Fruit fly (Drosophila melanogaster) whole organism, wandering third instar larva: ENCODE measurements around the gene CG34129.
A peak's percentile ranks its signal among the peaks of the same experiment; 100 is the strongest.

Source experiments
- Abd-B ChIP-seq: fragments of >200 bp; optimal IDR thresholded peaks from 2 replicates; lab custom pipeline; 2017; ENCODE audit warnings: missing biosample characterization, missing genetic modification characterization
- CG32264 ChIP-seq: fragments of 200-800 bp; sonication (Bioruptor generic); optimal IDR thresholded peaks from 2 replicates; lab custom pipeline; 2016; ENCODE audit warnings: missing biosample characterization, missing genetic modification characterization
- CrebA ChIP-seq: fragments of 200-800 bp; sonication (Bioruptor generic); optimal IDR thresholded peaks from 2 replicates; lab custom pipeline; 2016; ENCODE audit warnings: missing biosample characterization, mild to moderate bottlenecking, missing genetic modification characterization, borderline replicate concordance
- Dfd ChIP-seq: fragments of >200 bp; optimal IDR thresholded peaks from 2 replicates; lab custom pipeline; 2017; ENCODE audit warnings: missing biosample characterization, missing genetic modification characterization
- Dif ChIP-seq: fragments of 200-275, 200-300 bp; sonication (Bioruptor generic); optimal IDR thresholded peaks from 2 replicates; lab custom pipeline; 2018; ENCODE audit warnings: missing biosample characterization, missing genetic modification characterization; ENCODE audit not compliant: partially characterized antibody
- HLH106 ChIP-seq: fragments of 200-800 bp; optimal IDR thresholded peaks from 3 replicates; lab custom pipeline; 2019; ENCODE audit warnings: missing biosample characterization, mild to moderate bottlenecking, missing genetic modification characterization, moderate library complexity
- Hnf4 ChIP-seq: fragments of 200-800 bp; sonication (Bioruptor generic); optimal IDR thresholded peaks from 2 replicates; lab custom pipeline; 2016; ENCODE audit warnings: missing biosample characterization, mild to moderate bottlenecking, missing genetic modification characterization
- Hr78 ChIP-seq: fragments of >200 bp; optimal IDR thresholded peaks from 2 replicates; lab custom pipeline; 2017; ENCODE audit warnings: missing biosample characterization, missing genetic modification characterization
- Hr83 ChIP-seq: fragments of 200-300 bp; sonication (Bioruptor generic); optimal IDR thresholded peaks from 2 replicates; lab custom pipeline; 2016; ENCODE audit warnings: missing biosample characterization, mild to moderate bottlenecking, missing genetic modification characterization, moderate library complexity; ENCODE audit not compliant: poor library complexity, severe bottlenecking
- Myc ChIP-seq: fragments of >200 bp; optimal IDR thresholded peaks from 2 replicates; lab custom pipeline; 2017
- OdsH ChIP-seq: fragments of 200-800 bp; sonication (Bioruptor generic); optimal IDR thresholded peaks from 2 replicates; lab custom pipeline; 2016; ENCODE audit warnings: missing biosample characterization, mild to moderate bottlenecking, missing genetic modification characterization
- Rel ChIP-seq, 2 experiments: fragments of 200-800 bp; sonication (Bioruptor generic) in 1 of 2; optimal IDR thresholded peaks; 2 replicates in 1 of 2; 3 replicates in 1 of 2; lab custom pipeline; 2016 to 2019; ENCODE audit warnings: mild to moderate bottlenecking in 2 of 2, missing biosample characterization in 2 of 2, missing genetic modification characterization in 2 of 2, moderate library complexity in 1 of 2
- Sp1 ChIP-seq: fragments of 200-800 bp; sonication (Bioruptor generic); optimal IDR thresholded peaks from 3 replicates; lab custom pipeline; 2019; ENCODE audit warnings: missing biosample characterization, mild to moderate bottlenecking, missing genetic modification characterization, moderate library complexity
- br ChIP-seq: fragments of 200-800 bp; sonication (Bioruptor generic); optimal IDR thresholded peaks from 2 replicates; lab custom pipeline; 2016; ENCODE audit warnings: missing biosample characterization, missing genetic modification characterization
- brk ChIP-seq: fragments of 200-800 bp; sonication (Bioruptor generic); optimal IDR thresholded peaks from 2 replicates; lab custom pipeline; 2016; ENCODE audit warnings: missing biosample characterization, mild to moderate bottlenecking, missing genetic modification characterization
- dl ChIP-seq, 2 experiments: fragments of 175-275, 200-275 bp in 1 of 2; fragments of 200-275 bp in 1 of 2; sonication (Bioruptor generic); optimal IDR thresholded peaks; lab custom pipeline; 2018; ENCODE audit warnings: mild to moderate bottlenecking in 2 of 2, missing biosample characterization in 2 of 2, missing genetic modification characterization in 2 of 2, moderate library complexity in 2 of 2; ENCODE audit not compliant: partially characterized antibody in 2 of 2, insufficient read depth in 1 of 2
- dmrt93B ChIP-seq: fragments of 200-800 bp; sonication (Bioruptor generic); optimal IDR thresholded peaks from 2 replicates; lab custom pipeline; 2018; ENCODE audit warnings: missing biosample characterization, mild to moderate bottlenecking, missing genetic modification characterization
- dsf ChIP-seq: sonication (Bioruptor generic); optimal IDR thresholded peaks from 2 replicates; lab custom pipeline; 2016; ENCODE audit warnings: missing biosample characterization, missing genetic modification characterization, borderline replicate concordance
- ey ChIP-seq: fragments of 200-800 bp; sonication (Bioruptor generic); optimal IDR thresholded peaks from 2 replicates; lab custom pipeline; 2016; ENCODE audit warnings: missing biosample characterization, missing genetic modification characterization
- foxo ChIP-seq, 2 experiments: fragments of 200-800 bp; sonication (Bioruptor generic); optimal IDR thresholded peaks; 2 replicates in 1 of 2; 3 replicates in 1 of 2; lab custom pipeline; 2016 to 2017; ENCODE audit warnings: missing biosample characterization in 2 of 2, missing genetic modification characterization in 2 of 2
- fru ChIP-seq: fragments of 200-800 bp; sonication (Bioruptor generic); optimal IDR thresholded peaks from 3 replicates; lab custom pipeline; 2016; ENCODE audit warnings: missing biosample characterization, mild to moderate bottlenecking, missing genetic modification characterization
- h ChIP-seq: fragments of 200-800 bp; sonication (Bioruptor generic); optimal IDR thresholded peaks from 3 replicates; lab custom pipeline; 2016; ENCODE audit warnings: missing biosample characterization, mild to moderate bottlenecking, missing genetic modification characterization
- jim ChIP-seq: fragments of 175-275, 200-325 bp; sonication (Bioruptor generic); optimal IDR thresholded peaks from 2 replicates; lab custom pipeline; 2016; ENCODE audit warnings: missing biosample characterization, mild to moderate bottlenecking, missing genetic modification characterization
- lola ChIP-seq: fragments of >200 bp; optimal IDR thresholded peaks from 2 replicates; lab custom pipeline; 2017; ENCODE audit warnings: missing biosample characterization, missing genetic modification characterization
- pan ChIP-seq: fragments of >200 bp; optimal IDR thresholded peaks from 2 replicates; lab custom pipeline; 2017
- psq ChIP-seq: fragments of 200-800 bp; sonication (Bioruptor generic); optimal IDR thresholded peaks from 3 replicates; lab custom pipeline; 2017; ENCODE audit warnings: missing biosample characterization, mild to moderate bottlenecking, missing genetic modification characterization, moderate library complexity
- rgr ChIP-seq: fragments of 200-800 bp; sonication (Bioruptor generic); optimal IDR thresholded peaks from 3 replicates; lab custom pipeline; 2016; ENCODE audit warnings: missing biosample characterization, mild to moderate bottlenecking, missing genetic modification characterization
- sv ChIP-seq: fragments of 200-800 bp; sonication (Bioruptor generic); optimal IDR thresholded peaks from 3 replicates; lab custom pipeline; 2016; ENCODE audit warnings: missing biosample characterization, missing genetic modification characterization
- usp ChIP-seq: fragments of >200 bp; optimal IDR thresholded peaks from 2 replicates; lab custom pipeline; 2017; ENCODE audit warnings: missing biosample characterization, missing genetic modification characterization
- woc ChIP-seq: sonication (Bioruptor generic); optimal IDR thresholded peaks from 2 replicates; lab custom pipeline; 2016; ENCODE audit warnings: missing biosample characterization, mild to moderate bottlenecking, missing genetic modification characterization

CG34129 gene

DNA sequence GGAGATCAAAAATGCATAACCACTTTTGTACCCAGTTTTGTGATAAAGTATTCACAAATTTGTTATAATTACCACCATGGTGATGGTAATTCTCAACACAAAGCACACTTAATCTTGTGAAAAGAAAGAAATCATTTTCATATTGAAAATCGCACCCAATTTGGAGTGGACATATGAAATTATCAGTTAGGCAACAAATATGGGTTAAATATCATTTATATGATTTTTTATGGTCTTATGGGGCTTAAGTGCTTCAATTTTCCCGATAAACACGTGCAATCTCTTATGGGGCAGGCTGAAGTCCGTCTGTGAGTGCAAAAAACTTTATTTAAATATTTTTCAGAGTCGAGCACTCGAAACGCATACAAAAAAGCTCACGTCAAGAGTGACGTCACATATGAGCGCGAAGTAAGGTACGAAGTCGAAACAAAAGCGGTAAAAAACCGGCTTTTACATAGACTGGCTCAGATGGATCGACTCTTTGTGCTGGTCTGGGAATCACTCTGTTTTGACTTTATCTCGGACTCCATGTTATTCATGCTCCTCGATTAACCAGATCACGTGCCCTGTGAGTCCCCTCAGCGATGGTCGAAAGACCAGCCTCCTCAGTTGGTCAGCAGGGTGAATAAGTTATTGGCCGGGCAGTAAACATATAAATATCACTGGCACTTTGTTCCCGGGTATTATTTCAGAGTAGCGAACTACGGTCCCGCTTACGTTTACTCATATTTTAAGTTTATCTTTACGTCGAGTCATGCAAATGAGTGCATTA lies 35.7 kb upstream of the CG34129 start:
- TF ChIP-seq Rel (GFP tag; optimal IDR thresholded peaks at IDR 0.05; lab: Kevin White, UChicago) (no peak), Rel (tag; optimal IDR thresholded peaks at IDR 0.05; lab: Kevin White, UChicago) (peak; percentile 92), Hr78 (GFP tag; lab: Kevin White, UChicago) (no peak)

DNA sequence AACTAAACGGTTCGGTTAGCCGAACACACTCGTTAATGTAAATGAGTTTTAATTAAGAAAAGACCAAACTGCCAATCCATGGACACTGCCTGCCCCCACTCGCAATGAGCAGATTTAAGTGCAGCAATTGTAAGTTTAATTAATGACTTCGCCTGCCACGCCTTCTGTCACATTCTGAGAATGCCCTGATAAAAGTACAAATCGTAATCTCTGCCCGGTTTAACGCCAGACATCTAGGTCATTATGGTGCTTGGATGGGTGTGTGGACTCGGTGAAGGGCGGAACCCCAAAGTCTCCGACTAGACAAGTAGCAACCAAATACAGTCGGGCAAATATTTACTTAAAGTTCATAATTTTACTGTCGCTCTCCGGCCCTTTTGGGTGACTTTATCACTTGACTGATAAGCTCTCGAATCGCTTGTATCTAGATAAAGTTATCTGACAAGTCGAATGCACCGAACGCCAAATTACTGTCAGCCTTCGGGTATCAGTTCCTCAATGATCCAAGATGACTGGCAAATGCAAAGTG lies 31.2 kb upstream of the CG34129 start:
- TF ChIP-seq psq (GFP tag; lab: Kevin White, UChicago) (no peak), OdsH (GFP tag; lab: Kevin White, UChicago) (no peak), Myc (lab: Kevin White, UChicago) (no peak), brk (GFP tag; lab: Kevin White, UChicago) (no peak), dmrt93B (GFP tag; lab: Kevin White, UChicago) (no peak)

DNA sequence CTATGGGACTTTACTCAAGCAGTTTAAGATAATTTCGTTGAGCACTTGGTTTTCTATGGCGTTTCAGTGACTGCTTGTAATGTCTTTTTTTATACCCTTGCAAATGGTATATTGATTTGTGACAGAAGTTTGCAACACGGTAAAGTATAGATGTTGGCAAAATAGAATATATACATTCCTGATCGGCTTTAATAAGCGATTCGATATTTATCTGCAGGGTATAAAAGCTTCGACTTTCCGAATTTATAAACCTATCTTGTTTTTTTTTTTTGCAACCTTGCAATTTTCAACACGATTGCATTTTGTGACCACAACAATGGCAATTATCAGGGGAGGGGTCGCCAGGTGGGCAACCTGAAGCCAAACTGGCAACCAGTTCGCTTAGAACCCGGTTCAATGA lies 23.3 kb upstream of the CG34129 start:
- peak; percentile 22 for TF ChIP-seq h (GFP tag; lab: Kevin White, UChicago)
- TF ChIP-seq CrebA (GFP tag; lab: Kevin White, UChicago), result no peak
- TF ChIP-seq, all 38 proteins: peak for 1

DNA sequence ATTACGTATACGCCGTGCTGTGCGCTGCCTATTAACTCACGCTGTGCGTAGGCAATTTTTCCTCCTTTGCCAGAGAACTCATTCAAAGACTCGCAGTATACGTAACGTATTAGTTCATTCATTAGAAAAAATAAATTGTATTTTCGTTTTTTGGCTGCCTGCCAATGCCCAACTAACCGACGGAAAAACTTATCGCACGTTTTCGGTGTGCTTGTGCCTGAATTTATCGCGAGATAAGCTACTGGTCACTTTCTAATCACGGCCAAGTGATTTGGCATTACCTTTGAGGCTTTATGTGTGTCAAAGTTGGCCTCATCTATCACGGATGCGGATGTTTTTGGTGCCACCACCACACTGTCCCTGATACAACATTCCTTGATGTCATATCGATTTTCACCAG lies 21.9 kb upstream of the CG34129 start:
- TF ChIP-seq usp (GFP tag; lab: Kevin White, UChicago) (no peak), dmrt93B (GFP tag; lab: Kevin White, UChicago) (no peak)

DNA sequence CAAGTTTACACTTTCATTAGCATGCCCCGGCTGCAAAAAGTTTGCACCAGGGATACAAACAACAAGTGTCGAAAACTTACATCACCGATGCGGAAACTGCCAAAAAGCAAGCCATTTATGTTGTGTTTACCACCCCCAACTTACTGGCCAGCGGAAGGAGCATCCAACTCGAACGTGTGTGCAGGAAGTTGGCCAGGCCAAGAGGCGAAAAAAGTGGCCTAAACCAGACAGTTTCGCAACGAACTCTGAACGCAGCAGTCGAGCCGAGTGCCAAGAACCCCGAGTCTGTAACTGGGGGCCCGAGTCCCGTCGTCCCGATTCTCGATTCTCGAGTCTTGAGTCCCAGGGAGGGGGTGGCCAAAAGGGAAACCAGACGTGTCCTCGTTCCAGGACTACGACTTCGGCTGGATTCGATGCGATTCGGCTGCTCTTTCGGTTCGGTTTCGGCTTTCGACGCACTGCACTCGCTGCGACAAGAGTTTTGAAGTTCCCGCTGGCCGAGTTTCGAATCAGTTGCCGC lies 4.0 kb upstream of the CG34129 start:
- no peak for TF ChIP-seq pan (lab: Kevin White, UChicago)
- TF ChIP-seq jim, result no peak
- no peak for TF ChIP-seq Myc (lab: Kevin White, UChicago)
- no peak for TF ChIP-seq Dfd
- TF ChIP-seq CrebA (GFP tag; lab: Kevin White, UChicago), result no peak
- no peak for TF ChIP-seq dmrt93B (GFP tag; lab: Kevin White, UChicago)
- no peak for TF ChIP-seq fru (GFP tag; lab: Kevin White, UChicago)
- TF ChIP-seq psq (GFP tag; lab: Kevin White, UChicago), result no peak
- no peak for TF ChIP-seq ey (GFP tag; lab: Kevin White, UChicago)
- no peak for TF ChIP-seq woc

DNA sequence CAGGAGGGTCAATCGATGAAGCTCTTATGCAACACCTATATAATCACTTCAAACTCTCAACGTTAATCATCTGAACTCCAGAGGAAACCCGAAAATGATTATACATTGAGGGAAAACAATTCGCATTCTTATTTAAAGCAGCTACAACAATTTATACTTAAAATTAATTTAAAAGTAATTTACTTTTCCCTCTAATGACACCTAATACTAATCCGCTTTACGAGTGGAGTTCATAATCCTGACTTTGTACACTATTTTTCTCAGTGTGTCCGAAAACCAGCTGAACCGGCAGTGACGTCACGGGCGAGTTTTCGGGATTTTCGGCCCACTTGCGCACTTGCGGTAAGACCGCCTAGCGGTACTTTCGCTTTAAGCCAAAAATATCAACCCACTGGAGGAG lies 1.3 kb upstream of the CG34129 start:
- peak; percentile 39 for TF ChIP-seq Sp1 (GFP tag; lab: Kevin White, UChicago)
- TF ChIP-seq lola, result no peak
- peak; percentile 12 for TF ChIP-seq OdsH (GFP tag; lab: Kevin White, UChicago)
- TF ChIP-seq foxo (GFP tag; optimal IDR thresholded peaks at IDR 0.05; lab: Kevin White, UChicago), result peak in 1 of 2 experiments; percentile 54
- peak; percentile 30 for TF ChIP-seq Hnf4 (GFP tag; lab: Kevin White, UChicago)
- peak; percentile 45 for TF ChIP-seq ey (GFP tag; lab: Kevin White, UChicago)
- TF ChIP-seq HLH106 (tag; lab: Kevin White, UChicago), result peak; percentile 66
- TF ChIP-seq br, result peak; percentile 31
- peak; percentile 49 for TF ChIP-seq rgr (GFP tag; lab: Kevin White, UChicago)
- no peak for TF ChIP-seq psq (GFP tag; lab: Kevin White, UChicago)
- TF ChIP-seq Rel (GFP tag; optimal IDR thresholded peaks at IDR 0.05; lab: Kevin White, UChicago), result no peak
- no peak for TF ChIP-seq Rel (tag; optimal IDR thresholded peaks at IDR 0.05; lab: Kevin White, UChicago)
- peak; percentile 29 for TF ChIP-seq h (GFP tag; lab: Kevin White, UChicago)

DNA sequence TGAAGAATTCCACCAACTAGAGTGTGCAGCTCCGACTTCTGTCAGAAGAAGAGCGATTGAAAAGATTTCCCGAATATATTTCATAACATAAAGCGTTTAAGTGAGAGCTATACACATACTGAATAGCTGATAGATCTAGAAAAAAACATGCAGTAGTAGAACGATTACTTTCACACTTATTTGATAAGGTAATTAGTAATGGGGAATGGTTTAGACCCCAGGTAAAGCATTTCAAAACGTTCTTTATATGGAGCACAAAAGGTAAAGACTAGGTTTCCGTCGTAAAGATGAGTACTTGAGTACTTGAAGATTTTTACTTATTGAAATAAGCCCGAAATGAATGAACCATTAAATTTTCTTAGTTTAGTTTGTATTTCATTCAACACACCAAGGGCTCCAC lies 1.1 kb downstream of the CG34129 start, which contains the start of gene CG34130:
TSS of gene CG34130 (minus strand) at position 101 of the 400 bp plus-strand sequence.
- TF ChIP-seq lola (no peak), pan (lab: Kevin White, UChicago) (no peak), CG32264 (no peak), dsf (GFP tag; lab: Kevin White, UChicago) (no peak), sv (GFP tag; lab: Kevin White, UChicago) (no peak), dmrt93B (GFP tag; lab: Kevin White, UChicago) (no peak), fru (GFP tag; lab: Kevin White, UChicago) (no peak), woc (no peak), Sp1 (GFP tag; lab: Kevin White, UChicago) (no peak), Hr83 (GFP tag; lab: Kevin White, UChicago) (no peak), dl (GFP tag; optimal IDR thresholded peaks at IDR 0.05; lab: Kevin White, UChicago; ENCODE audit: insufficient read depth in 1 of 2, partially characterized antibody in 2 of 2) (no peak), Dif (GFP tag; lab: Kevin White, UChicago) (no peak), Hnf4 (GFP tag; lab: Kevin White, UChicago) (no peak), Hr78 (GFP tag; lab: Kevin White, UChicago) (no peak), ey (GFP tag; lab: Kevin White, UChicago) (no peak), Rel (GFP tag; optimal IDR thresholded peaks at IDR 0.05; lab: Kevin White, UChicago) (no peak), Rel (tag; optimal IDR thresholded peaks at IDR 0.05; lab: Kevin White, UChicago) (no peak), Abd-B (GFP tag; lab: Kevin White, UChicago) (no peak), rgr (GFP tag; lab: Kevin White, UChicago) (no peak), psq (GFP tag; lab: Kevin White, UChicago) (no peak)
- TF ChIP-seq, all 38 proteins: peak for 0
